Fruit fly (Drosophila melanogaster) whole organism, wandering third instar larva: Measurements from ENCODE around the gene Sem1.

Experiments used
- Abd-B ChIP-seq: fragments of >200 bp; optimal IDR thresholded peaks from 2 replicates; lab custom pipeline; 2017; ENCODE audit warnings: missing biosample characterization, missing genetic modification characterization
- CG32264 ChIP-seq: fragments of 200-800 bp; sonication (Bioruptor generic); optimal IDR thresholded peaks from 2 replicates; lab custom pipeline; 2016; ENCODE audit warnings: missing biosample characterization, missing genetic modification characterization
- CG9705 ChIP-seq: fragments of 200-800 bp; sonication (Bioruptor generic); optimal IDR thresholded peaks from 2 replicates; lab custom pipeline; 2018; ENCODE audit warnings: missing biosample characterization, mild to moderate bottlenecking, missing genetic modification characterization
- CrebA ChIP-seq: fragments of 200-800 bp; sonication (Bioruptor generic); optimal IDR thresholded peaks from 2 replicates; lab custom pipeline; 2016; ENCODE audit warnings: missing biosample characterization, mild to moderate bottlenecking, missing genetic modification characterization, borderline replicate concordance
- Dfd ChIP-seq: fragments of >200 bp; optimal IDR thresholded peaks from 2 replicates; lab custom pipeline; 2017; ENCODE audit warnings: missing biosample characterization, missing genetic modification characterization
- Dif ChIP-seq: fragments of 200-275, 200-300 bp; sonication (Bioruptor generic); optimal IDR thresholded peaks from 2 replicates; lab custom pipeline; 2018; ENCODE audit warnings: missing biosample characterization, missing genetic modification characterization; ENCODE audit not compliant: partially characterized antibody
- GATAd ChIP-seq: sonication (Bioruptor generic); optimal IDR thresholded peaks from 2 replicates; lab custom pipeline; 2016; ENCODE audit warnings: missing biosample characterization, missing genetic modification characterization
- HLH106 ChIP-seq: fragments of 200-800 bp; optimal IDR thresholded peaks from 3 replicates; lab custom pipeline; 2019; ENCODE audit warnings: missing biosample characterization, mild to moderate bottlenecking, missing genetic modification characterization, moderate library complexity
- Hnf4 ChIP-seq: fragments of 200-800 bp; sonication (Bioruptor generic); optimal IDR thresholded peaks from 2 replicates; lab custom pipeline; 2016; ENCODE audit warnings: missing biosample characterization, mild to moderate bottlenecking, missing genetic modification characterization
- Hr83 ChIP-seq: fragments of 200-300 bp; sonication (Bioruptor generic); optimal IDR thresholded peaks from 2 replicates; lab custom pipeline; 2016; ENCODE audit warnings: missing biosample characterization, mild to moderate bottlenecking, missing genetic modification characterization, moderate library complexity; ENCODE audit not compliant: poor library complexity, severe bottlenecking
- Mio ChIP-seq: sonication (Bioruptor generic); optimal IDR thresholded peaks from 2 replicates; lab custom pipeline; 2016; ENCODE audit warnings: missing biosample characterization, missing genetic modification characterization
- N ChIP-seq: fragments of >200 bp; optimal IDR thresholded peaks from 2 replicates; lab custom pipeline; 2018; ENCODE audit warnings: missing biosample characterization, missing external identifiers, missing genetic modification characterization
- Rel ChIP-seq, 2 experiments: fragments of 200-800 bp; sonication (Bioruptor generic) in 1 of 2; optimal IDR thresholded peaks; 2 replicates in 1 of 2; 3 replicates in 1 of 2; lab custom pipeline; 2016 to 2019; ENCODE audit warnings: mild to moderate bottlenecking in 2 of 2, missing biosample characterization in 2 of 2, missing genetic modification characterization in 2 of 2, moderate library complexity in 1 of 2
- Sp1 ChIP-seq: fragments of 200-800 bp; sonication (Bioruptor generic); optimal IDR thresholded peaks from 3 replicates; lab custom pipeline; 2019; ENCODE audit warnings: missing biosample characterization, mild to moderate bottlenecking, missing genetic modification characterization, moderate library complexity
- Vsx2 ChIP-seq: fragments of 200-300, 225-300 bp; sonication (Bioruptor generic); optimal IDR thresholded peaks from 2 replicates; lab custom pipeline; 2018; ENCODE audit warnings: missing biosample characterization, missing genetic modification characterization; ENCODE audit not compliant: partially characterized antibody
- br ChIP-seq: fragments of 200-800 bp; sonication (Bioruptor generic); optimal IDR thresholded peaks from 2 replicates; lab custom pipeline; 2016; ENCODE audit warnings: missing biosample characterization, missing genetic modification characterization
- brk ChIP-seq: fragments of 200-800 bp; sonication (Bioruptor generic); optimal IDR thresholded peaks from 2 replicates; lab custom pipeline; 2016; ENCODE audit warnings: missing biosample characterization, mild to moderate bottlenecking, missing genetic modification characterization
- dl ChIP-seq, 2 experiments: fragments of 175-275, 200-275 bp in 1 of 2; fragments of 200-275 bp in 1 of 2; sonication (Bioruptor generic); optimal IDR thresholded peaks; lab custom pipeline; 2018; ENCODE audit warnings: mild to moderate bottlenecking in 2 of 2, missing biosample characterization in 2 of 2, missing genetic modification characterization in 2 of 2, moderate library complexity in 2 of 2; ENCODE audit not compliant: partially characterized antibody in 2 of 2, insufficient read depth in 1 of 2
- ey ChIP-seq: fragments of 200-800 bp; sonication (Bioruptor generic); optimal IDR thresholded peaks from 2 replicates; lab custom pipeline; 2016; ENCODE audit warnings: missing biosample characterization, missing genetic modification characterization
- foxo ChIP-seq, 2 experiments: fragments of 200-800 bp; sonication (Bioruptor generic); optimal IDR thresholded peaks; 2 replicates in 1 of 2; 3 replicates in 1 of 2; lab custom pipeline; 2016 to 2017; ENCODE audit warnings: missing biosample characterization in 2 of 2, missing genetic modification characterization in 2 of 2
- fru ChIP-seq: fragments of 200-800 bp; sonication (Bioruptor generic); optimal IDR thresholded peaks from 3 replicates; lab custom pipeline; 2016; ENCODE audit warnings: missing biosample characterization, mild to moderate bottlenecking, missing genetic modification characterization
- jim ChIP-seq: fragments of 175-275, 200-325 bp; sonication (Bioruptor generic); optimal IDR thresholded peaks from 2 replicates; lab custom pipeline; 2016; ENCODE audit warnings: missing biosample characterization, mild to moderate bottlenecking, missing genetic modification characterization
- lola ChIP-seq: fragments of >200 bp; optimal IDR thresholded peaks from 2 replicates; lab custom pipeline; 2017; ENCODE audit warnings: missing biosample characterization, missing genetic modification characterization
- pan ChIP-seq: fragments of >200 bp; optimal IDR thresholded peaks from 2 replicates; lab custom pipeline; 2017
- rgr ChIP-seq: fragments of 200-800 bp; sonication (Bioruptor generic); optimal IDR thresholded peaks from 3 replicates; lab custom pipeline; 2016; ENCODE audit warnings: missing biosample characterization, mild to moderate bottlenecking, missing genetic modification characterization
- sage ChIP-seq: fragments of 200-800 bp; sonication (Bioruptor generic); optimal IDR thresholded peaks from 2 replicates; lab custom pipeline; 2016; ENCODE audit warnings: missing biosample characterization, mild to moderate bottlenecking, missing genetic modification characterization
- sv ChIP-seq: fragments of 200-800 bp; sonication (Bioruptor generic); optimal IDR thresholded peaks from 3 replicates; lab custom pipeline; 2016; ENCODE audit warnings: missing biosample characterization, missing genetic modification characterization
- tai ChIP-seq: sonication (Bioruptor generic); optimal IDR thresholded peaks from 2 replicates; lab custom pipeline; 2016; ENCODE audit warnings: missing biosample characterization, missing genetic modification characterization

Sem1 gene

dm6 chr2L:7106289-7106961 lies 42.6 kb downstream of the Sem1 start:
- TF ChIP-seq tai (GFP tag; lab: Kevin White, UChicago) (no peak), HLH106 (tag; lab: Kevin White, UChicago) (no peak), Hnf4 (GFP tag; lab: Kevin White, UChicago) (no peak), sv (GFP tag; lab: Kevin White, UChicago) (no peak), N (GFP tag; lab: Kevin White, UChicago) (no peak), ey (no peak), Vsx2 (GFP tag; lab: Kevin White, UChicago) (no peak), Dif (GFP tag; lab: Kevin White, UChicago) (no peak), jim (GFP tag; lab: Kevin White, UChicago) (no peak), dl (GFP tag; optimal IDR thresholded peaks at IDR 0.05; lab: Kevin White, UChicago; ENCODE audit: insufficient read depth in 1 of 2, partially characterized antibody in 2 of 2) (no peak), brk (GFP tag; lab: Kevin White, UChicago) (no peak), GATAd (GFP tag; lab: Kevin White, UChicago) (no peak), CrebA (GFP tag; lab: Kevin White, UChicago) (no peak), CG9705 (GFP tag; lab: Kevin White, UChicago) (no peak), Mio (GFP tag; lab: Kevin White, UChicago) (no peak), sage (no peak), pan (lab: Kevin White, UChicago) (no peak), Hr83 (GFP tag; lab: Kevin White, UChicago) (no peak), lola (GFP tag; lab: Kevin White, UChicago) (no peak), Dfd (GFP tag; lab: Kevin White, UChicago) (no peak)

DNA sequence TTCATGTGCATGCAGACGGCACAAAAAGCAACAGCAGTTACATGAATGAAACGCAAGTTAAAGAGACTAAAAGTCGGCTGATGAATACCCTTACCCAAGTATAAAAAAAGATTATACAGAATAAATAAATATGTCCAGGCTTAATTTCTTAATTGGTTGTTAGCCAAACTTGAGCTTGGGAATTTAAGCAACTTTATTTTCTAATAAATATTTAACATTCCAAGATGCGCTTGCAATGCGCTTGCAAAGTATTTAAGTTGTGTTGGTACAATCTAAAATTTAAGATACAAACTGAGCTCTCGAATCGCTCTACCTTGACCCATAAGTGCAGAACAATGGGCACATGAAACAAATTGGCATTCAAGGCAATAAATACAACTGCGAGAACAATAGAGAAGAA lies 44.1 kb downstream of the Sem1 start:
- TF ChIP-seq sv (GFP tag; lab: Kevin White, UChicago) (no peak), Sp1 (GFP tag; lab: Kevin White, UChicago) (no peak), rgr (GFP tag; lab: Kevin White, UChicago) (no peak), fru (GFP tag; lab: Kevin White, UChicago) (no peak), foxo (GFP tag; optimal IDR thresholded peaks at IDR 0.05; lab: Kevin White, UChicago) (no peak), Hnf4 (GFP tag; lab: Kevin White, UChicago) (no peak), N (GFP tag; lab: Kevin White, UChicago) (no peak), dl (GFP tag; optimal IDR thresholded peaks at IDR 0.05; lab: Kevin White, UChicago; ENCODE audit: insufficient read depth in 1 of 2, partially characterized antibody in 2 of 2) (no peak), Dfd (GFP tag; lab: Kevin White, UChicago) (no peak)

DNA sequence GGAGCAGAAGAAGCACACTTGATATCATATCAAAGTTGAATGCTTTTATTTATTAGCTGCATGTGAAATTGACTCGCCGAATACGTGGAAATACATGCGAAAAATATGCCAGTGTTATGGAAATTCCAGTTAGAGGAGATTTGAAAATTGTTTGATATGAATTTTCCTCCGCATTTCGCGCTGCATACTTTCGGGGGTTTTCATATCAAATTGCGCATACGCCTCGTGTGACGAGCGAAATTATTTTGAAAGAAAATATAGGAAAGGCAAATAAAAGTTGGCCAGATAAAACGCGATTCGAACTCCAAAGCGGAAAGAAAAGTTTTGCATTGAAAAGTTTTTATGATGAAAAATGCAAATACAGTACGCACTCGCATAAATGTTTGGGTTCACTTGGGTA lies 46.5 kb downstream of the Sem1 start:
- no peak for TF ChIP-seq Sp1 (GFP tag; lab: Kevin White, UChicago)
- TF ChIP-seq Abd-B (GFP tag; lab: Kevin White, UChicago) = no peak
- no peak for TF ChIP-seq GATAd (GFP tag; lab: Kevin White, UChicago)
- TF ChIP-seq Rel (GFP tag; optimal IDR thresholded peaks at IDR 0.05; lab: Kevin White, UChicago) = no peak
- no peak for TF ChIP-seq Rel (tag; optimal IDR thresholded peaks at IDR 0.05; lab: Kevin White, UChicago)
- TF ChIP-seq CG32264 = no peak
- no peak for TF ChIP-seq sage
- TF ChIP-seq CG9705 (GFP tag; lab: Kevin White, UChicago) = no peak
- TF ChIP-seq Hnf4 (GFP tag; lab: Kevin White, UChicago) = no peak
- TF ChIP-seq br (GFP tag; lab: Kevin White, UChicago) = no peak
